Fruit fly (Drosophila melanogaster) whole organism, embryonic: ENCODE measurements around the gene sdt.
A peak's percentile ranks its signal among the peaks of the same experiment; 100 is the strongest.

Experiments
- BEAF-32 ChIP-seq: fragments of 200-800 bp; sonication (Bioruptor generic); optimal IDR thresholded peaks from 3 replicates; lab custom pipeline; 2017; ENCODE audit warnings: missing biosample characterization, missing genetic modification characterization, mild to moderate bottlenecking, moderate library complexity, missing genetic modification reagents
- Bgb ChIP-seq: fragments of 200-800 bp; sonication (Bioruptor generic); IDR thresholded peaks from 2 replicates; pipeline ENCODE4 v1.3.6; 2022; ENCODE audit warnings: missing biosample characterization, missing genetic modification characterization; ENCODE audit not compliant: partially characterized antibody
- Bteb2 ChIP-seq: fragments of 200-800 bp; sonication (Bioruptor generic); optimal IDR thresholded peaks from 2 replicates; lab custom pipeline; 2016; ENCODE audit warnings: missing biosample characterization, missing genetic modification characterization
- CG12236 ChIP-seq: fragments of 200-800 bp; sonication (Bioruptor generic); optimal IDR thresholded peaks from 2 replicates; lab custom pipeline; 2016; ENCODE audit warnings: missing biosample characterization, missing genetic modification characterization
- CG12299 ChIP-seq: fragments of 200-800 bp; sonication (Bioruptor generic); optimal IDR thresholded peaks from 2 replicates; lab custom pipeline; 2018; ENCODE audit warnings: missing biosample characterization, mild to moderate bottlenecking, missing genetic modification characterization
- CG12659 ChIP-seq: fragments of 200-800 bp; sonication (Bioruptor generic); optimal IDR thresholded peaks from 3 replicates; lab custom pipeline; 2017; ENCODE audit warnings: mild to moderate bottlenecking, missing biosample characterization, missing genetic modification reagents, missing genetic modification characterization
- CG13287 ChIP-seq: fragments of 200-800 bp; sonication (Bioruptor generic); IDR thresholded peaks from 2 replicates; pipeline ENCODE4 v1.3.6; 2022; ENCODE audit warnings: missing biosample characterization, missing genetic modification characterization; ENCODE audit not compliant: partially characterized antibody
- CG14710 ChIP-seq: fragments of 200-800 bp; sonication (Bioruptor generic); optimal IDR thresholded peaks from 3 replicates; lab custom pipeline; 2019; ENCODE audit warnings: missing biosample characterization, mild to moderate bottlenecking, missing genetic modification characterization, moderate library complexity
- CG14860 ChIP-seq: fragments of 200-800 bp; sonication (Bioruptor generic); IDR thresholded peaks from 3 replicates; pipeline ENCODE4 v1.3.6; 2022; ENCODE audit warnings: missing biosample characterization, missing genetic modification characterization; ENCODE audit not compliant: partially characterized antibody
- CG15514 ChIP-seq: fragments of 200-800 bp; sonication (Bioruptor generic); optimal IDR thresholded peaks from 3 replicates; lab custom pipeline; 2017; ENCODE audit warnings: missing biosample characterization, missing genetic modification characterization, mild to moderate bottlenecking, moderate library complexity, missing genetic modification reagents
- CG16813 ChIP-seq: fragments of 200-800 bp; sonication (Bioruptor generic); IDR thresholded peaks from 3 replicates; pipeline ENCODE4 v1.3.6; 2022; ENCODE audit warnings: missing biosample characterization, missing genetic modification characterization; ENCODE audit not compliant: partially characterized antibody
- CG2116 ChIP-seq: fragments of 200-800 bp; sonication (Bioruptor generic); optimal IDR thresholded peaks from 3 replicates; lab custom pipeline; 2018; ENCODE audit warnings: missing biosample characterization, mild to moderate bottlenecking, missing genetic modification characterization
- CG2129 ChIP-seq: fragments of 200-800 bp; sonication (Bioruptor generic); IDR thresholded peaks from 2 replicates; pipeline ENCODE4 v1.3.6; 2022; ENCODE audit warnings: missing biosample characterization, missing genetic modification characterization; ENCODE audit not compliant: partially characterized antibody
- CG34224 ChIP-seq: fragments of 200-800 bp; sonication (Bioruptor generic); IDR thresholded peaks from 3 replicates; pipeline ENCODE4 v1.3.6; 2022; ENCODE audit warnings: missing biosample characterization, missing genetic modification characterization; ENCODE audit not compliant: partially characterized antibody
- CG43689 ChIP-seq: fragments of 200-800 bp; sonication (Bioruptor generic); IDR thresholded peaks from 2 replicates; pipeline ENCODE4 v1.3.6; 2022; ENCODE audit warnings: missing biosample characterization, missing genetic modification characterization
- CG6791 ChIP-seq: fragments of 200-800 bp; sonication (Bioruptor generic); IDR thresholded peaks from 3 replicates; pipeline ENCODE4 v1.3.6; 2022; ENCODE audit warnings: missing biosample characterization, missing genetic modification characterization; ENCODE audit not compliant: partially characterized antibody
- CG7963 ChIP-seq: fragments of 200-800 bp; sonication (Bioruptor generic); IDR thresholded peaks from 3 replicates; pipeline ENCODE4 v1.3.6; 2022; ENCODE audit warnings: missing biosample characterization, missing genetic modification characterization; ENCODE audit not compliant: partially characterized antibody
- CG9876 ChIP-seq: fragments of 200-800 bp; sonication (Bioruptor generic); optimal IDR thresholded peaks from 2 replicates; lab custom pipeline; 2016; ENCODE audit warnings: missing biosample characterization, missing genetic modification characterization
- Dll ChIP-seq: fragments of 200-800 bp; sonication (Bioruptor generic); IDR thresholded peaks from 4 replicates; pipeline ENCODE4 v1.3.6; 2022; ENCODE audit warnings: missing biosample characterization, missing genetic modification characterization; ENCODE audit not compliant: partially characterized antibody
- Dp ChIP-seq: fragments of 200-800 bp; sonication (Bioruptor generic); optimal IDR thresholded peaks from 2 replicates; lab custom pipeline; 2018; ENCODE audit warnings: missing biosample characterization, mild to moderate bottlenecking, missing genetic modification characterization, moderate library complexity
- Ets97D ChIP-seq: fragments of 200-800 bp; sonication (Bioruptor generic); optimal IDR thresholded peaks from 3 replicates; lab custom pipeline; 2016; ENCODE audit warnings: missing biosample characterization, missing genetic modification characterization
- MESR4 ChIP-seq: fragments of 200-800 bp; sonication (Bioruptor generic); optimal IDR thresholded peaks from 2 replicates; lab custom pipeline; 2018; ENCODE audit warnings: missing biosample characterization, mild to moderate bottlenecking, missing genetic modification characterization, moderate library complexity
- Med ChIP-seq: fragments of 200-800 bp; sonication (Bioruptor generic); peaks from one replicate; lab custom pipeline; 2016; ENCODE audit warnings: missing biosample characterization, missing genetic modification characterization, mild to moderate bottlenecking, inconsistent platforms, moderate library complexity
- Mrtf ChIP-seq: fragments of 200-800 bp; sonication (Bioruptor generic); IDR thresholded peaks from 3 replicates; pipeline ENCODE4 v1.3.6; 2022; ENCODE audit warnings: missing biosample characterization, missing genetic modification characterization
- Opbp ChIP-seq: fragments of 200-800 bp; sonication (Bioruptor generic); IDR thresholded peaks from 3 replicates; pipeline ENCODE4 v1.3.6; 2022; ENCODE audit warnings: missing biosample characterization, missing genetic modification characterization; ENCODE audit not compliant: partially characterized antibody
- Scr ChIP-seq: fragments of 200-800 bp; sonication (Bioruptor generic); IDR thresholded peaks from 2 replicates; pipeline ENCODE4 v1.3.6; 2022; ENCODE audit warnings: missing biosample characterization, missing genetic modification characterization; ENCODE audit not compliant: partially characterized antibody
- Spps ChIP-seq: fragments of 200-800 bp; sonication (Bioruptor generic); optimal IDR thresholded peaks from 2 replicates; lab custom pipeline; 2018; ENCODE audit warnings: missing biosample characterization, mild to moderate bottlenecking, missing genetic modification characterization
- YL-1 ChIP-seq: fragments of 200-800 bp; sonication (Bioruptor generic); optimal IDR thresholded peaks from 3 replicates; lab custom pipeline; 2017; ENCODE audit warnings: missing biosample characterization, mild to moderate bottlenecking, missing genetic modification characterization
- amos ChIP-seq: fragments of 200-800 bp; sonication (Bioruptor generic); IDR thresholded peaks from 2 replicates; pipeline ENCODE4 v1.3.6; 2022; ENCODE audit warnings: missing biosample characterization, missing genetic modification characterization; ENCODE audit not compliant: partially characterized antibody
- cas ChIP-seq: fragments of 200-800 bp; sonication (Bioruptor generic); IDR thresholded peaks from 2 replicates; pipeline ENCODE4 v1.3.6; 2022; ENCODE audit warnings: missing biosample characterization, missing genetic modification characterization
- cg ChIP-seq: fragments of 200-800 bp; sonication (Bioruptor generic); optimal IDR thresholded peaks from 3 replicates; lab custom pipeline; 2019; ENCODE audit warnings: missing biosample characterization, mild to moderate bottlenecking, missing genetic modification characterization, moderate library complexity
- chinmo ChIP-seq: fragments of 200-800 bp; sonication (Bioruptor generic); IDR thresholded peaks from 4 replicates; pipeline ENCODE4 v1.3.6; 2022; ENCODE audit warnings: missing biosample characterization, missing genetic modification characterization; ENCODE audit not compliant: partially characterized antibody
- fd64A ChIP-seq: fragments of 200-800 bp; sonication (Bioruptor generic); optimal IDR thresholded peaks from 3 replicates; lab custom pipeline; 2018; ENCODE audit warnings: missing biosample characterization, mild to moderate bottlenecking, missing genetic modification characterization
- gfzf ChIP-seq: fragments of 200-800 bp; sonication (Bioruptor generic); optimal IDR thresholded peaks from 2 replicates; lab custom pipeline; 2016; ENCODE audit warnings: missing biosample characterization, mild to moderate bottlenecking, missing genetic modification characterization, moderate library complexity
- hb ChIP-seq: fragments of 200-800 bp; sonication (Bioruptor generic); IDR thresholded peaks from 3 replicates; pipeline ENCODE4 v1.3.6; 2022; ENCODE audit warnings: missing biosample characterization, missing genetic modification characterization; ENCODE audit not compliant: partially characterized antibody
- kay ChIP-seq: fragments of 200-800 bp; sonication (Bioruptor generic); optimal IDR thresholded peaks from 2 replicates; lab custom pipeline; 2016; ENCODE audit warnings: missing biosample characterization, missing genetic modification characterization
- mld ChIP-seq: fragments of 200-800 bp; sonication (Bioruptor generic); IDR thresholded peaks from 3 replicates; pipeline ENCODE4 v1.3.6; 2022; ENCODE audit warnings: missing biosample characterization, missing genetic modification characterization; ENCODE audit not compliant: partially characterized antibody
- row ChIP-seq: fragments of 200-800 bp; sonication (Bioruptor generic); IDR thresholded peaks from 3 replicates; pipeline ENCODE4 v1.3.6; 2022; ENCODE audit warnings: missing biosample characterization, missing genetic modification characterization
- sna ChIP-seq: fragments of 200-800 bp; sonication (Bioruptor generic); IDR thresholded peaks from 2 replicates; pipeline ENCODE4 v1.3.6; 2022; ENCODE audit warnings: missing biosample characterization, missing genetic modification characterization; ENCODE audit not compliant: partially characterized antibody
- stwl ChIP-seq: fragments of 200-800 bp; sonication (Bioruptor generic); optimal IDR thresholded peaks from 3 replicates; lab custom pipeline; 2018; ENCODE audit warnings: missing biosample characterization, mild to moderate bottlenecking, missing genetic modification characterization, moderate library complexity
- tna ChIP-seq: fragments of 200-800 bp; sonication (Bioruptor generic); IDR thresholded peaks from 2 replicates; pipeline ENCODE4 v1.3.6; 2022; ENCODE audit warnings: missing biosample characterization, missing genetic modification characterization; ENCODE audit not compliant: partially characterized antibody
- vnd ChIP-seq: fragments of 200-800 bp; sonication (Bioruptor generic); IDR thresholded peaks from 3 replicates; pipeline ENCODE4 v1.3.6; 2022; ENCODE audit warnings: missing biosample characterization, missing genetic modification characterization; ENCODE audit not compliant: partially characterized antibody

Gene sdt

DNA sequence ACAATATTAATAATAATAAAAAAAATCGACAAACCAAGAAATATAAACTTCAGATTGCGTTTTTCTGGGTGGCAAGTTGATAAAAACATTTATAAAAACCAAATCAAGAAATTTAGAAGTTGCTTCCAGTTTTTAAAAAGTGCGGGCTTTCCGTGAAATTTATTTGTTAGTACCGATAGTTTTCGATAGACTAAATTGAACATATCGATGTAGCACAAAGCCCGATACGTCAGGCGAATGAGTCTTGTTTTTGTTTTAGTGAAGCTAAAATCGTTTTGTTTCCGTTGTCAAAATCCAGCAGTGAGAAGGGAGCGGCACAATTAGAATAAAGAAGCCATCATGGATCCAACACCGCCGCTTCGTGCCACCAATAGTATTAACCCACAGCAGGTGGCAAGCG is 62.1 kb downstream of the sdt start, which contains the start of gene CG2147 (continued):
- TF ChIP-seq Bgb (GFP tag; lab: Robert Waterston, UW) (peak; percentile 83), CG9876 (no peak), CG2116 (GFP tag; lab: Kevin White, UChicago) (peak; percentile 65), CG14710 (tag; lab: Kevin White, UChicago) (peak; percentile 10), mld (GFP tag; lab: Robert Waterston, UW) (0 out of 3 replicates have a peak, but pooled peaks have one; percentile 61), Ets97D (peak; percentile 30), Scr (GFP tag; lab: Robert Waterston, UW) (peak; percentile 81), Opbp (peak; percentile 79), kay (no peak), CG12236 (GFP tag; lab: Kevin White, UChicago) (no peak), CG43689 (GFP tag; lab: Robert Waterston, UW) (no peak), vnd (GFP tag; lab: Robert Waterston, UW) (peak; percentile 66), fd64A (GFP tag; lab: Kevin White, UChicago) (no peak), sna (GFP tag; lab: Robert Waterston, UW) (peak; percentile 69; the same call in 1 of the 2 replicates), CG6791 (peak; percentile 87), stwl (tag; lab: Kevin White, UChicago) (peak; percentile 36), hb (peak; percentile 75), Dll (peak; percentile 84), CG15514 (GFP tag; lab: Kevin White, UChicago) (peak; percentile 51), BEAF-32 (GFP tag; lab: Kevin White, UChicago) (peak; percentile 78), cg (GFP tag; lab: Kevin White, UChicago) (no peak), CG13287 (GFP tag; lab: Robert Waterston, UW) (peak; percentile 92), Bteb2 (GFP tag; lab: Kevin White, UChicago) (no peak), CG12659 (GFP tag; lab: Kevin White, UChicago) (peak; percentile 10), CG16813 (GFP tag; lab: Robert Waterston, UW) (peak; percentile 72), YL-1 (peak; percentile 16), MESR4 (GFP tag; lab: Kevin White, UChicago) (peak; percentile 5), Mrtf (GFP tag; lab: Robert Waterston, UW) (no peak), row (no peak; the same call in 2 of the 3 replicates), CG2129 (GFP tag; lab: Robert Waterston, UW) (peak; percentile 29; the same call in 1 of the 2 replicates), CG12299 (tag; lab: Kevin White, UChicago) (no peak), chinmo (GFP tag; lab: Robert Waterston, UW) (peak; percentile 78; the same call in 1 of the 4 replicates), Dp (peak; percentile 86), Med (peak; percentile 55), Spps (tag; lab: Kevin White, UChicago) (no peak), CG34224 (GFP tag; lab: Robert Waterston, UW) (peak; percentile 91), tna (GFP tag; lab: Robert Waterston, UW) (peak; percentile 73), amos (peak; percentile 85), cas (no peak), gfzf (GFP tag; lab: Kevin White, UChicago) (peak; percentile 30), CG7963 (GFP tag; lab: Robert Waterston, UW) (peak; percentile 75), CG14860 (peak; percentile 74)
